Worm (Caenorhabditis elegans) whole organism, L1 larva: ENCODE data around the gene par-5.
"Not testable (repeated sequence)": the region's sequence is repeated elsewhere in the genome, so short reads cannot be mapped to it uniquely, and the experiment has no call there.

Experiments used
- fkh-10 ChIP-seq: sonication (generic microtip); optimal IDR thresholded peaks from 2 replicates; lab custom pipeline; 2017; ENCODE audit warnings: missing biosample characterization, missing genetic modification reagents, missing genetic modification characterization
- lin-15B ChIP-seq: fragments of 150-350 bp; sonication (generic microtip); optimal IDR thresholded peaks from 3 replicates; lab custom pipeline; 2014; ENCODE audit warnings: missing biosample characterization, missing genetic modification characterization
- pqm-1 ChIP-seq: sonication (generic microtip); optimal IDR thresholded peaks from 3 replicates; lab custom pipeline; 2017; ENCODE audit warnings: missing biosample characterization, missing genetic modification characterization

ce11 chrIV:11828012-11828411, 6.3 kb upstream of the par-5 start, which contains the start of gene M117.6:
- not testable (repeated sequence) for TF ChIP-seq lin-15B (tag; lab: Kevin White, UChicago); fkh-10 (GFP tag; lab: Kevin White, UChicago); pqm-1 (tag; lab: Kevin White, UChicago)
